Fruit fly (Drosophila melanogaster) whole organism, prepupa: Measurements from ENCODE around the gene CG31109.
A peak's percentile ranks its signal among the peaks of the same experiment; 100 is the strongest.

Experiments
- Blimp-1 ChIP-seq: fragments of 200-800 bp; sonication (Bioruptor generic); optimal IDR thresholded peaks from 3 replicates; lab custom pipeline; 2017; ENCODE audit warnings: missing biosample characterization, missing genetic modification characterization, mild to moderate bottlenecking, moderate library complexity, missing genetic modification reagents
- CG10631 ChIP-seq: fragments of 200-800 bp; sonication (Bioruptor generic); optimal IDR thresholded peaks from 2 replicates; lab custom pipeline; 2016; ENCODE audit warnings: missing biosample characterization, missing genetic modification characterization
- CG10669 ChIP-seq: fragments of 200-800 bp; sonication (Bioruptor generic); optimal IDR thresholded peaks from 3 replicates; lab custom pipeline; 2018; ENCODE audit warnings: missing biosample characterization, mild to moderate bottlenecking, missing genetic modification characterization, moderate library complexity
- CG11294 ChIP-seq: fragments of 200-800 bp; sonication (Bioruptor generic); IDR thresholded peaks from 2 replicates; pipeline ENCODE4 v1.3.6; 2022; ENCODE audit warnings: missing biosample characterization, missing genetic modification characterization
- CG11762 ChIP-seq: fragments of 200-800 bp; sonication (Bioruptor generic); optimal IDR thresholded peaks from 3 replicates; lab custom pipeline; 2016; ENCODE audit warnings: missing biosample characterization, missing genetic modification characterization; ENCODE audit not compliant: insufficient read depth
- CG11902 ChIP-seq: fragments of 200-800 bp; sonication (Bioruptor generic); optimal IDR thresholded peaks from 3 replicates; lab custom pipeline; 2016; ENCODE audit warnings: missing biosample characterization, missing genetic modification characterization
- CG15336 ChIP-seq: fragments of 200-800 bp; sonication (Bioruptor generic); IDR thresholded peaks from 2 replicates; pipeline ENCODE4 v1.3.6; 2022; ENCODE audit warnings: missing biosample characterization, missing genetic modification characterization
- CG1621 ChIP-seq: fragments of 200-800 bp; sonication (Bioruptor generic); optimal IDR thresholded peaks from 3 replicates; lab custom pipeline; 2018; ENCODE audit warnings: missing biosample characterization, mild to moderate bottlenecking, missing genetic modification characterization
- CG16779 ChIP-seq: fragments of 200-800 bp; sonication (Bioruptor generic); optimal IDR thresholded peaks from 3 replicates; lab custom pipeline; 2017; ENCODE audit warnings: missing biosample characterization, mild to moderate bottlenecking, missing genetic modification characterization
- CG3032 ChIP-seq: fragments of 200-800 bp; optimal IDR thresholded peaks from 2 replicates; lab custom pipeline; 2019; ENCODE audit warnings: missing biosample characterization, mild to moderate bottlenecking, missing genetic modification characterization, moderate library complexity
- CG31627 ChIP-seq: fragments of 200-800 bp; sonication (Bioruptor generic); optimal IDR thresholded peaks from 3 replicates; lab custom pipeline; 2016; ENCODE audit warnings: missing biosample characterization, missing genetic modification characterization
- CG32006 ChIP-seq: fragments of 200-800 bp; sonication (Bioruptor generic); optimal IDR thresholded peaks from 3 replicates; lab custom pipeline; 2017; ENCODE audit warnings: missing biosample characterization, mild to moderate bottlenecking, missing genetic modification characterization
- CG34406 ChIP-seq: fragments of 200-800 bp; sonication (Bioruptor generic); optimal IDR thresholded peaks from 3 replicates; lab custom pipeline; 2016; ENCODE audit warnings: missing biosample characterization, missing genetic modification characterization
- CG3919 ChIP-seq: fragments of 200-800 bp; sonication (Bioruptor generic); optimal IDR thresholded peaks from 3 replicates; lab custom pipeline; 2016; ENCODE audit warnings: missing biosample characterization, missing genetic modification characterization
- CG6163 ChIP-seq: fragments of 200-800 bp; sonication (Bioruptor generic); IDR thresholded peaks from 3 replicates; pipeline ENCODE4 v1.3.6; 2022; ENCODE audit warnings: missing biosample characterization, missing genetic modification characterization
- CG6276 ChIP-seq: fragments of 200-800 bp; sonication (Bioruptor generic); optimal IDR thresholded peaks from 2 replicates; lab custom pipeline; 2017; ENCODE audit warnings: missing biosample characterization, mild to moderate bottlenecking, missing genetic modification characterization
- CG6792 ChIP-seq: fragments of 200-800 bp; sonication (Bioruptor generic); optimal IDR thresholded peaks from 3 replicates; lab custom pipeline; 2016; ENCODE audit warnings: missing biosample characterization, missing genetic modification characterization
- CG6808 ChIP-seq: fragments of 200-800 bp; sonication (Bioruptor generic); optimal IDR thresholded peaks from 3 replicates; lab custom pipeline; 2017; ENCODE audit warnings: missing biosample characterization, missing genetic modification characterization, mild to moderate bottlenecking, moderate library complexity, missing genetic modification reagents
- CG6854 ChIP-seq: fragments of 200-800 bp; sonication (Bioruptor generic); optimal IDR thresholded peaks from 2 replicates; lab custom pipeline; 2017; ENCODE audit warnings: missing biosample characterization, mild to moderate bottlenecking, missing genetic modification characterization
- CG7368 ChIP-seq: fragments of 200-800 bp; sonication (Bioruptor generic); optimal IDR thresholded peaks from 3 replicates; lab custom pipeline; 2016; ENCODE audit warnings: missing biosample characterization, missing genetic modification characterization
- CG8119 ChIP-seq: fragments of 200-800 bp; sonication (Bioruptor generic); IDR thresholded peaks from 3 replicates; pipeline ENCODE4 v1.3.6; 2022; ENCODE audit warnings: missing biosample characterization, missing genetic modification characterization
- CG8319 ChIP-seq: fragments of 200-800 bp; sonication (Bioruptor generic); optimal IDR thresholded peaks from 3 replicates; lab custom pipeline; 2016; ENCODE audit warnings: missing biosample characterization, missing genetic modification characterization
- CG8632 ChIP-seq: fragments of 200-800 bp; sonication (Bioruptor generic); optimal IDR thresholded peaks from 3 replicates; lab custom pipeline; 2016; ENCODE audit warnings: missing biosample characterization, missing genetic modification characterization
- Eip75B ChIP-seq: fragments of 200-800 bp; sonication (Bioruptor generic); optimal IDR thresholded peaks from 3 replicates; lab custom pipeline; 2016; ENCODE audit warnings: missing biosample characterization, missing genetic modification characterization
- Eip78C ChIP-seq: fragments of 200-800 bp; sonication (Bioruptor generic); peaks from one replicate; lab custom pipeline; 2016; ENCODE audit warnings: missing biosample characterization, missing genetic modification characterization
- Eip93F ChIP-seq: fragments of 200-800 bp; sonication (Bioruptor generic); optimal IDR thresholded peaks from 2 replicates; lab custom pipeline; 2016; ENCODE audit warnings: missing biosample characterization, mild to moderate bottlenecking, missing genetic modification characterization
- Ets21C ChIP-seq: fragments of 200-800 bp; sonication (Bioruptor generic); optimal IDR thresholded peaks from 3 replicates; lab custom pipeline; 2016; ENCODE audit warnings: missing biosample characterization, missing genetic modification characterization
- Ets96B ChIP-seq: fragments of 200-800 bp; optimal IDR thresholded peaks from 2 replicates; lab custom pipeline; 2019; ENCODE audit warnings: missing biosample characterization, mild to moderate bottlenecking, missing genetic modification characterization, moderate library complexity
- Gug ChIP-seq: fragments of 200-800 bp; sonication (Bioruptor generic); IDR thresholded peaks from 2 replicates; pipeline ENCODE4 v1.3.6; 2022; ENCODE audit warnings: missing biosample characterization, missing genetic modification characterization
- Hr38 ChIP-seq: sonication (Bioruptor generic); optimal IDR thresholded peaks from 2 replicates; lab custom pipeline; 2016; ENCODE audit warnings: missing biosample characterization, missing genetic modification characterization
- Hr39 ChIP-seq: fragments of 200-800 bp; sonication (Bioruptor generic); optimal IDR thresholded peaks from 2 replicates; lab custom pipeline; 2016; ENCODE audit warnings: missing biosample characterization, missing genetic modification characterization
- Hr4 ChIP-seq: fragments of 200-800 bp; sonication (Bioruptor generic); optimal IDR thresholded peaks from 3 replicates; lab custom pipeline; 2016; ENCODE audit warnings: missing biosample characterization, missing genetic modification characterization
- Lpt ChIP-seq: fragments of 200-800 bp; sonication (Bioruptor generic); optimal IDR thresholded peaks from 3 replicates; lab custom pipeline; 2016; ENCODE audit warnings: missing biosample characterization, missing genetic modification characterization
- Met ChIP-seq: fragments of 200-800 bp; sonication (Bioruptor generic); optimal IDR thresholded peaks from 3 replicates; lab custom pipeline; 2016; ENCODE audit warnings: missing biosample characterization, missing genetic modification characterization
- OdsH ChIP-seq: fragments of 200-800 bp; sonication (Bioruptor generic); optimal IDR thresholded peaks from 3 replicates; lab custom pipeline; 2016; ENCODE audit warnings: missing biosample characterization, missing genetic modification characterization
- Smox ChIP-seq: fragments of 200-800 bp; sonication (Bioruptor generic); optimal IDR thresholded peaks from 3 replicates; lab custom pipeline; 2016; ENCODE audit warnings: missing biosample characterization, missing genetic modification characterization
- Sox102F ChIP-seq: fragments of 200-800 bp; sonication (Bioruptor generic); optimal IDR thresholded peaks from 2 replicates; lab custom pipeline; 2016; ENCODE audit warnings: missing biosample characterization, mild to moderate bottlenecking, missing genetic modification characterization
- Sox14 ChIP-seq: fragments of 200-800 bp; sonication (Bioruptor generic); optimal IDR thresholded peaks from 3 replicates; lab custom pipeline; 2016; ENCODE audit warnings: missing biosample characterization, missing genetic modification characterization
- Sox15 ChIP-seq: fragments of 200-800 bp; sonication (Bioruptor generic); optimal IDR thresholded peaks from 3 replicates; lab custom pipeline; 2016; ENCODE audit warnings: missing biosample characterization, missing genetic modification characterization
- achi ChIP-seq: fragments of 200-800 bp; sonication (Bioruptor generic); optimal IDR thresholded peaks from 3 replicates; lab custom pipeline; 2016; ENCODE audit warnings: missing biosample characterization, missing genetic modification characterization
- acj6 ChIP-seq: fragments of 200-800 bp; sonication (Bioruptor generic); optimal IDR thresholded peaks from 3 replicates; lab custom pipeline; 2016; ENCODE audit warnings: missing biosample characterization, missing genetic modification characterization
- cyc ChIP-seq: fragments of 200-800 bp; sonication (Bioruptor generic); optimal IDR thresholded peaks from 3 replicates; lab custom pipeline; 2016; ENCODE audit warnings: missing biosample characterization, missing genetic modification characterization
- dac ChIP-seq: fragments of 200-800 bp; sonication (Bioruptor generic); optimal IDR thresholded peaks from 2 replicates; lab custom pipeline; 2017; ENCODE audit warnings: missing biosample characterization, mild to moderate bottlenecking, missing genetic modification characterization
- dsx ChIP-seq: fragments of 200-800 bp; optimal IDR thresholded peaks from 3 replicates; lab custom pipeline; 2019; ENCODE audit warnings: missing biosample characterization, mild to moderate bottlenecking, missing genetic modification characterization, moderate library complexity; ENCODE audit not compliant: poor library complexity, severe bottlenecking
- fd85E ChIP-seq: fragments of 200-800 bp; sonication (Bioruptor generic); optimal IDR thresholded peaks from 3 replicates; lab custom pipeline; 2016; ENCODE audit warnings: missing biosample characterization, missing genetic modification characterization
- fkh ChIP-seq: fragments of 200-800 bp; sonication (Bioruptor generic); optimal IDR thresholded peaks from 3 replicates; lab custom pipeline; 2017; ENCODE audit warnings: missing biosample characterization, mild to moderate bottlenecking, missing genetic modification characterization, moderate library complexity
- lz ChIP-seq: fragments of 200-800 bp; sonication (Bioruptor generic); optimal IDR thresholded peaks from 3 replicates; lab custom pipeline; 2016; ENCODE audit warnings: missing biosample characterization, missing genetic modification characterization
- net ChIP-seq: fragments of 200-800 bp; sonication (Bioruptor generic); optimal IDR thresholded peaks from 3 replicates; lab custom pipeline; 2016; ENCODE audit warnings: missing biosample characterization, missing genetic modification characterization
- pdm3 ChIP-seq: fragments of 200-800 bp; sonication (Bioruptor generic); optimal IDR thresholded peaks from 3 replicates; lab custom pipeline; 2016; ENCODE audit warnings: missing biosample characterization, missing genetic modification characterization
- spab ChIP-seq: fragments of 200-800 bp; sonication (Bioruptor generic); optimal IDR thresholded peaks from 2 replicates; lab custom pipeline; 2017; ENCODE audit warnings: missing biosample characterization, mild to moderate bottlenecking, missing genetic modification characterization, missing genetic modification reagents
- ss ChIP-seq, 2 experiments: fragments of 200-800 bp; sonication (Bioruptor generic); optimal IDR thresholded peaks; 2 replicates in 1 of 2; 3 replicates in 1 of 2; lab custom pipeline; 2017 to 2018; ENCODE audit warnings: mild to moderate bottlenecking in 2 of 2, missing biosample characterization in 2 of 2, missing genetic modification characterization in 2 of 2, moderate library complexity in 1 of 2
- topi ChIP-seq: fragments of 200-800 bp; sonication (Bioruptor generic); optimal IDR thresholded peaks from 3 replicates; lab custom pipeline; 2016; ENCODE audit warnings: missing biosample characterization, missing genetic modification characterization
- vri ChIP-seq: fragments of 200-800 bp; sonication (Bioruptor generic); optimal IDR thresholded peaks from 3 replicates; lab custom pipeline; 2016; ENCODE audit warnings: missing biosample characterization, mild to moderate bottlenecking, missing genetic modification characterization

Gene CG31109

dm6 chr3R:25004763-25005162 lies 49.7 kb downstream of the CG31109 start:
- TF ChIP-seq Eip93F (GFP tag; lab: Kevin White, UChicago): no peak
- TF ChIP-seq CG11294 (GFP tag; lab: Robert Waterston, UW): 0 out of 2 replicates have a peak, but pooled peaks have one; percentile 26
- TF ChIP-seq Smox (GFP tag; lab: Kevin White, UChicago): no peak
- TF ChIP-seq CG6276: peak; percentile 49
- peak; percentile 63 for TF ChIP-seq OdsH (GFP tag; lab: Kevin White, UChicago)
- peak; percentile 39 for TF ChIP-seq Hr39 (GFP tag; lab: Kevin White, UChicago)
- peak; percentile 81 for TF ChIP-seq Eip78C (GFP tag; lab: Kevin White, UChicago)
- TF ChIP-seq Hr38: no peak
- TF ChIP-seq spab (GFP tag; lab: Kevin White, UChicago): no peak
- 0 out of 3 replicates have a peak, but pooled peaks have one; percentile 56 for TF ChIP-seq CG6163 (GFP tag; lab: Robert Waterston, UW)
- TF ChIP-seq CG6792 (GFP tag; lab: Kevin White, UChicago): no peak
- TF ChIP-seq CG3919 (GFP tag; lab: Kevin White, UChicago): peak; percentile 62
- TF ChIP-seq topi: peak; percentile 24
- TF ChIP-seq Met (GFP tag; lab: Kevin White, UChicago): no peak
- TF ChIP-seq fkh (GFP tag; lab: Kevin White, UChicago): no peak
- TF ChIP-seq CG7368 (GFP tag; lab: Kevin White, UChicago): peak; percentile 1
- TF ChIP-seq lz (GFP tag; lab: Kevin White, UChicago): no peak
- TF ChIP-seq Blimp-1 (GFP tag; lab: Kevin White, UChicago): no peak
- TF ChIP-seq CG1621 (tag; lab: Kevin White, UChicago): no peak
- TF ChIP-seq Sox15 (GFP tag; lab: Kevin White, UChicago): no peak
- TF ChIP-seq CG6854 (GFP tag; lab: Kevin White, UChicago): no peak
- TF ChIP-seq cyc: peak; percentile 30
- peak; percentile 37 for TF ChIP-seq achi
- TF ChIP-seq CG11902 (GFP tag; lab: Kevin White, UChicago): no peak
- no peak for TF ChIP-seq vri (GFP tag; lab: Kevin White, UChicago)
- peak; percentile 70; the same call in 2 of the 3 replicates for TF ChIP-seq CG8119 (GFP tag; lab: Robert Waterston, UW)
- no peak for TF ChIP-seq Ets96B (tag; lab: Kevin White, UChicago)
- TF ChIP-seq CG34406 (GFP tag; lab: Kevin White, UChicago): peak; percentile 6
- no peak for TF ChIP-seq dsx
- TF ChIP-seq Gug (GFP tag; lab: Robert Waterston, UW): peak; percentile 39; the same call in 1 of the 2 replicates
- TF ChIP-seq Sox14 (GFP tag; lab: Kevin White, UChicago): peak; percentile 31
- no peak for TF ChIP-seq ss (GFP tag; optimal IDR thresholded peaks at IDR 0.05; lab: Kevin White, UChicago)
- no peak for TF ChIP-seq fd85E (GFP tag; lab: Kevin White, UChicago)
- TF ChIP-seq CG6808 (GFP tag; lab: Kevin White, UChicago): no peak
- peak; percentile 23 for TF ChIP-seq dac (GFP tag; lab: Kevin White, UChicago)
- TF ChIP-seq pdm3 (GFP tag; lab: Kevin White, UChicago): peak; percentile 47
- peak; percentile 25 for TF ChIP-seq Lpt (GFP tag; lab: Kevin White, UChicago)
- TF ChIP-seq net (GFP tag; lab: Kevin White, UChicago): peak; percentile 39
- TF ChIP-seq Ets21C (GFP tag; lab: Kevin White, UChicago): no peak
- TF ChIP-seq CG10631: no peak
- TF ChIP-seq CG8319 (GFP tag; lab: Kevin White, UChicago): no peak
- TF ChIP-seq Hr4 (GFP tag; lab: Kevin White, UChicago): peak; percentile 81
- TF ChIP-seq acj6 (GFP tag; lab: Kevin White, UChicago): peak; percentile 34
- peak; percentile 66 for TF ChIP-seq CG15336 (GFP tag; lab: Robert Waterston, UW)
- TF ChIP-seq Eip75B (GFP tag; lab: Kevin White, UChicago): no peak
- TF ChIP-seq CG31627 (GFP tag; lab: Kevin White, UChicago): peak; percentile 10
- TF ChIP-seq CG11762 (GFP tag; lab: Kevin White, UChicago): peak; percentile 9
- no peak for TF ChIP-seq Sox102F (GFP tag; lab: Kevin White, UChicago)
- TF ChIP-seq CG16779 (tag; lab: Kevin White, UChicago): no peak
- peak; percentile 76 for TF ChIP-seq CG32006 (GFP tag; lab: Kevin White, UChicago)
- TF ChIP-seq CG3032 (tag; lab: Kevin White, UChicago): no peak
- TF ChIP-seq CG8632 (GFP tag; lab: Kevin White, UChicago): no peak
- no peak for TF ChIP-seq CG10669 (GFP tag; lab: Kevin White, UChicago)
